Fruit fly (Drosophila melanogaster) whole organism, embryonic: ENCODE measurements around the gene scpr-C.

ENCODE experiments used
- B-H2 ChIP-seq: fragments of 200-800 bp; sonication (Bioruptor generic); optimal IDR thresholded peaks from 2 replicates; lab custom pipeline; 2018; ENCODE audit warnings: missing biosample characterization, mild to moderate bottlenecking, missing genetic modification characterization
- C15 ChIP-seq: fragments of 200-800 bp; sonication (Bioruptor generic); IDR thresholded peaks from 3 replicates; pipeline ENCODE4 v1.3.6; 2022; ENCODE audit warnings: missing biosample characterization, missing genetic modification characterization
- CG10267 ChIP-seq: fragments of 200-800 bp; sonication (Bioruptor generic); optimal IDR thresholded peaks from 2 replicates; lab custom pipeline; 2018; ENCODE audit warnings: missing biosample characterization, mild to moderate bottlenecking, missing genetic modification characterization, moderate library complexity
- CG10431 ChIP-seq: fragments of 200-800 bp; sonication (Bioruptor generic); optimal IDR thresholded peaks from 3 replicates; lab custom pipeline; 2018; ENCODE audit warnings: missing biosample characterization, mild to moderate bottlenecking, missing genetic modification characterization
- CG11247 ChIP-seq: fragments of 200-800 bp; sonication (Bioruptor generic); IDR thresholded peaks from 2 replicates; pipeline ENCODE4 v1.3.6; 2022; ENCODE audit warnings: missing biosample characterization, missing genetic modification characterization
- CG12769 ChIP-seq: fragments of 200-800 bp; sonication (Bioruptor generic); optimal IDR thresholded peaks from 2 replicates; lab custom pipeline; 2019; ENCODE audit warnings: missing biosample characterization, mild to moderate bottlenecking, missing genetic modification characterization, moderate library complexity
- CG13296 ChIP-seq: fragments of 200-800 bp; sonication (Bioruptor generic); optimal IDR thresholded peaks from 3 replicates; lab custom pipeline; 2018; ENCODE audit warnings: missing biosample characterization, mild to moderate bottlenecking, missing genetic modification characterization
- CG14014 ChIP-seq: fragments of 200-800 bp; sonication (Bioruptor generic); IDR thresholded peaks from 2 replicates; pipeline ENCODE4 v1.3.6; 2022; ENCODE audit warnings: missing biosample characterization, missing genetic modification characterization
- CG15479 ChIP-seq: fragments of 200-800 bp; sonication (Bioruptor generic); optimal IDR thresholded peaks from 3 replicates; lab custom pipeline; 2019; ENCODE audit warnings: missing biosample characterization, mild to moderate bottlenecking, missing genetic modification characterization, moderate library complexity
- CG17359 ChIP-seq: fragments of 200-800 bp; sonication (Bioruptor generic); optimal IDR thresholded peaks from 3 replicates; lab custom pipeline; 2018; ENCODE audit warnings: missing biosample characterization, mild to moderate bottlenecking, missing genetic modification characterization, moderate library complexity
- CG18476 ChIP-seq: fragments of 200-800 bp; sonication (Bioruptor generic); optimal IDR thresholded peaks from 2 replicates; lab custom pipeline; 2016; ENCODE audit warnings: missing biosample characterization, mild to moderate bottlenecking, missing genetic modification characterization
- CG2129 ChIP-seq: fragments of 200-800 bp; sonication (Bioruptor generic); IDR thresholded peaks from 2 replicates; pipeline ENCODE4 v1.3.6; 2022; ENCODE audit warnings: missing biosample characterization, missing genetic modification characterization; ENCODE audit not compliant: partially characterized antibody
- CG2875 ChIP-seq: fragments of 200-800 bp; sonication (Bioruptor generic); optimal IDR thresholded peaks from 2 replicates; lab custom pipeline; 2017; ENCODE audit warnings: missing biosample characterization, mild to moderate bottlenecking, missing genetic modification characterization, missing genetic modification reagents
- CG3065 ChIP-seq: fragments of 200-800 bp; sonication (Bioruptor generic); optimal IDR thresholded peaks from 2 replicates; lab custom pipeline; 2016; ENCODE audit warnings: missing biosample characterization, missing genetic modification characterization
- CG32772 ChIP-seq: fragments of 200-800 bp; sonication (Bioruptor generic); IDR thresholded peaks from 2 replicates; pipeline ENCODE4 v1.3.6; 2022; ENCODE audit warnings: missing biosample characterization, missing genetic modification characterization
- CG6683 ChIP-seq: fragments of 200-800 bp; sonication (Bioruptor generic); optimal IDR thresholded peaks from 2 replicates; lab custom pipeline; 2017; ENCODE audit warnings: missing biosample characterization, mild to moderate bottlenecking, missing genetic modification characterization, missing genetic modification reagents
- CG6854 ChIP-seq: fragments of 200-800 bp; sonication (Bioruptor generic); optimal IDR thresholded peaks from 3 replicates; lab custom pipeline; 2017; ENCODE audit warnings: missing biosample characterization, mild to moderate bottlenecking, missing genetic modification characterization
- CG7556 ChIP-seq: fragments of 200-800 bp; sonication (Bioruptor generic); optimal IDR thresholded peaks from 2 replicates; lab custom pipeline; 2017; ENCODE audit warnings: missing biosample characterization, mild to moderate bottlenecking, missing genetic modification characterization
- CG7745 ChIP-seq: fragments of 200-800 bp; sonication (Bioruptor generic); optimal IDR thresholded peaks from 2 replicates; lab custom pipeline; 2018; ENCODE audit warnings: missing biosample characterization, mild to moderate bottlenecking, missing genetic modification characterization, moderate library complexity
- CG7928 ChIP-seq: fragments of 200-800 bp; sonication (Bioruptor generic); optimal IDR thresholded peaks from 2 replicates; lab custom pipeline; 2017; ENCODE audit warnings: missing biosample characterization, mild to moderate bottlenecking, missing genetic modification characterization
- CG8388 ChIP-seq: fragments of 200-800 bp; sonication (Bioruptor generic); optimal IDR thresholded peaks from 2 replicates; lab custom pipeline; 2019; ENCODE audit warnings: missing biosample characterization, mild to moderate bottlenecking, missing genetic modification characterization, moderate library complexity
- CTCF ChIP-seq: fragments of 200-800 bp; sonication (Bioruptor generic); optimal IDR thresholded peaks from 2 replicates; lab custom pipeline; 2017; ENCODE audit warnings: missing biosample characterization, mild to moderate bottlenecking, missing genetic modification characterization, moderate library complexity
- Hr51 ChIP-seq, 2 experiments: fragments of 200-800 bp; sonication (Bioruptor generic); optimal IDR thresholded peaks; 2 replicates in 1 of 2; 3 replicates in 1 of 2; lab custom pipeline; 2016 to 2018; ENCODE audit warnings: missing biosample characterization in 2 of 2, missing genetic modification characterization in 2 of 2, mild to moderate bottlenecking in 1 of 2, moderate library complexity in 1 of 2
- MTF-1 ChIP-seq: fragments of 200-800 bp; sonication (Bioruptor generic); optimal IDR thresholded peaks from 2 replicates; lab custom pipeline; 2018; ENCODE audit warnings: missing biosample characterization, mild to moderate bottlenecking, missing genetic modification characterization, borderline replicate concordance
- Spps ChIP-seq: fragments of 200-800 bp; sonication (Bioruptor generic); optimal IDR thresholded peaks from 2 replicates; lab custom pipeline; 2018; ENCODE audit warnings: missing biosample characterization, mild to moderate bottlenecking, missing genetic modification characterization
- amos ChIP-seq: fragments of 200-800 bp; sonication (Bioruptor generic); IDR thresholded peaks from 2 replicates; pipeline ENCODE4 v1.3.6; 2022; ENCODE audit warnings: missing biosample characterization, missing genetic modification characterization; ENCODE audit not compliant: partially characterized antibody
- ara ChIP-seq: fragments of 200-800 bp; sonication (Bioruptor generic); IDR thresholded peaks from 2 replicates; pipeline ENCODE4 v1.3.6; 2022; ENCODE audit warnings: missing biosample characterization, missing genetic modification characterization
- ato ChIP-seq: fragments of 200-800 bp; sonication (Bioruptor generic); IDR thresholded peaks from 2 replicates; pipeline ENCODE4 v1.3.6; 2022; ENCODE audit warnings: missing biosample characterization, missing genetic modification characterization; ENCODE audit not compliant: partially characterized antibody
- chn ChIP-seq: fragments of 200-800 bp; sonication (Bioruptor generic); optimal IDR thresholded peaks from 2 replicates; lab custom pipeline; 2016; ENCODE audit warnings: missing biosample characterization, missing genetic modification characterization
- fd3F ChIP-seq: fragments of 200-800 bp; sonication (Bioruptor generic); optimal IDR thresholded peaks from 2 replicates; lab custom pipeline; 2018; ENCODE audit warnings: missing biosample characterization, mild to moderate bottlenecking, missing genetic modification characterization, moderate library complexity
- gcm ChIP-seq: fragments of 200-800 bp; sonication (Bioruptor generic); optimal IDR thresholded peaks from 2 replicates; lab custom pipeline; 2019; ENCODE audit warnings: missing biosample characterization, mild to moderate bottlenecking, missing genetic modification characterization, moderate library complexity
- gt ChIP-seq: fragments of 200-800 bp; sonication (Bioruptor generic); IDR thresholded peaks from 2 replicates; pipeline ENCODE4 v1.3.6; 2022; ENCODE audit warnings: missing biosample characterization, missing genetic modification characterization
- h ChIP-seq: fragments of >200 bp; optimal IDR thresholded peaks from 2 replicates; lab custom pipeline; 2017
- hb ChIP-seq: fragments of 200-800 bp; sonication (Bioruptor generic); IDR thresholded peaks from 3 replicates; pipeline ENCODE4 v1.3.6; 2022; ENCODE audit warnings: missing biosample characterization, missing genetic modification characterization; ENCODE audit not compliant: partially characterized antibody
- hkb ChIP-seq, 2 experiments: fragments of 200-800 bp in 1 of 2; fragments of >200 bp in 1 of 2; sonication (Bioruptor generic) in 1 of 2; IDR thresholded peaks in 1 of 2; optimal IDR thresholded peaks in 1 of 2; 2 replicates each; pipeline versions ENCODE4 v1.3.6 to Lab custom; 2017 to 2022; ENCODE audit warnings: missing biosample characterization in 1 of 2, missing genetic modification characterization in 1 of 2
- jigr1 ChIP-seq: fragments of 200-800 bp; sonication (Bioruptor generic); IDR thresholded peaks from 3 replicates; pipeline ENCODE4 v1.3.6; 2022; ENCODE audit warnings: missing biosample characterization, missing genetic modification characterization
- kay ChIP-seq: fragments of 200-800 bp; sonication (Bioruptor generic); optimal IDR thresholded peaks from 2 replicates; lab custom pipeline; 2016; ENCODE audit warnings: missing biosample characterization, missing genetic modification characterization
- mld ChIP-seq: fragments of 200-800 bp; sonication (Bioruptor generic); IDR thresholded peaks from 3 replicates; pipeline ENCODE4 v1.3.6; 2022; ENCODE audit warnings: missing biosample characterization, missing genetic modification characterization; ENCODE audit not compliant: partially characterized antibody
- nom ChIP-seq: fragments of 200-800 bp; sonication (Bioruptor generic); optimal IDR thresholded peaks from 2 replicates; lab custom pipeline; 2017; ENCODE audit warnings: missing biosample characterization, missing genetic modification characterization, mild to moderate bottlenecking, moderate library complexity, missing genetic modification reagents
- oc ChIP-seq: fragments of 200-800 bp; sonication (Bioruptor generic); optimal IDR thresholded peaks from 2 replicates; lab custom pipeline; 2018; ENCODE audit warnings: missing biosample characterization, mild to moderate bottlenecking, missing genetic modification characterization, moderate library complexity
- otp ChIP-seq: fragments of 200-800 bp; sonication (Bioruptor generic); IDR thresholded peaks from 3 replicates; pipeline ENCODE4, ENCODE4 v1.3.6; 2022; ENCODE audit warnings: missing biosample characterization, missing genetic modification characterization
- pho ChIP-seq: fragments of 200-800 bp; sonication (Bioruptor generic); optimal IDR thresholded peaks from 2 replicates; lab custom pipeline; 2016; ENCODE audit warnings: missing biosample characterization, missing genetic modification characterization
- pnt ChIP-seq: fragments of 200-800 bp; sonication (Bioruptor generic); optimal IDR thresholded peaks from 3 replicates; lab custom pipeline; 2016; ENCODE audit warnings: missing biosample characterization, missing genetic modification characterization
- psq ChIP-seq: fragments of 200-800 bp; sonication (Bioruptor generic); optimal IDR thresholded peaks from 2 replicates; lab custom pipeline; 2017; ENCODE audit warnings: missing biosample characterization, missing genetic modification characterization
- ranshi ChIP-seq: fragments of 200-800 bp; sonication (Bioruptor generic); IDR thresholded peaks from 2 replicates; pipeline ENCODE4 v1.3.6; 2022; ENCODE audit warnings: missing biosample characterization, missing genetic modification characterization
- row ChIP-seq: fragments of 200-800 bp; sonication (Bioruptor generic); IDR thresholded peaks from 3 replicates; pipeline ENCODE4 v1.3.6; 2022; ENCODE audit warnings: missing biosample characterization, missing genetic modification characterization
- trem ChIP-seq: fragments of 200-800 bp; optimal IDR thresholded peaks from 3 replicates; lab custom pipeline; 2019; ENCODE audit warnings: missing biosample characterization, mild to moderate bottlenecking, missing genetic modification characterization, moderate library complexity
- wek ChIP-seq: fragments of 200-800 bp; sonication (Bioruptor generic); optimal IDR thresholded peaks from 3 replicates; lab custom pipeline; 2018; ENCODE audit warnings: missing biosample characterization, mild to moderate bottlenecking, missing genetic modification characterization, moderate library complexity
- zfh2 ChIP-seq: fragments of 200-800 bp; sonication (Bioruptor generic); optimal IDR thresholded peaks from 2 replicates; lab custom pipeline; 2016; ENCODE audit warnings: missing biosample characterization, missing genetic modification characterization

The scpr-C gene

dm6 chr3R:11243951-11244660 lies 18.8 kb downstream of the scpr-C start, which contains the start of the genes CG17734 and CG5214 (continued):
- TF ChIP-seq zfh2 (GFP tag; lab: Kevin White, UChicago), result no peak
- 0 out of 2 replicates have a peak, but pooled peaks have one; percentile 5 for TF ChIP-seq ranshi (GFP tag; lab: Robert Waterston, UW)
- no peak for TF ChIP-seq Spps
- TF ChIP-seq CG6683 (GFP tag; lab: Kevin White, UChicago), result no peak
- no peak for TF ChIP-seq CG18476 (GFP tag; lab: Kevin White, UChicago)
- TF ChIP-seq kay (GFP tag; lab: Kevin White, UChicago), result peak; percentile 21
- TF ChIP-seq CG15479 (GFP tag; lab: Kevin White, UChicago), result no peak
- TF ChIP-seq ara (GFP tag; lab: Robert Waterston, UW), result no peak
- no peak for TF ChIP-seq CG6854 (GFP tag; lab: Kevin White, UChicago)
- TF ChIP-seq ato (GFP tag; lab: Robert Waterston, UW), result no peak
- TF ChIP-seq CG7928 (GFP tag; lab: Kevin White, UChicago), result no peak
- TF ChIP-seq CG10267 (tag; lab: Kevin White, UChicago), result peak; percentile 32
- no peak for TF ChIP-seq nom
- no peak for TF ChIP-seq gcm (GFP tag; lab: Kevin White, UChicago)
- no peak for TF ChIP-seq CG2129 (GFP tag; lab: Robert Waterston, UW)
- TF ChIP-seq oc (tag; lab: Kevin White, UChicago), result no peak
- no peak for TF ChIP-seq CG17359
- no peak for TF ChIP-seq CG3065 (GFP tag; lab: Kevin White, UChicago)
- peak; percentile 67; the same call in 1 of the 2 replicates for TF ChIP-seq amos (GFP tag; lab: Robert Waterston, UW)
- no peak for TF ChIP-seq MTF-1 (GFP tag; lab: Kevin White, UChicago)
- no peak for TF ChIP-seq CG7745 (tag; lab: Kevin White, UChicago)
- no peak for TF ChIP-seq CG12769 (tag; lab: Kevin White, UChicago)
- TF ChIP-seq Hr51 (GFP tag; optimal IDR thresholded peaks at IDR 0.05; lab: Kevin White, UChicago), result no peak
- no peak for TF ChIP-seq CG8388 (GFP tag; lab: Kevin White, UChicago)
- TF ChIP-seq trem (tag; lab: Kevin White, UChicago), result no peak
- TF ChIP-seq CG10431, result no peak
- no peak for TF ChIP-seq jigr1 (GFP tag; lab: Robert Waterston, UW)
- no peak for TF ChIP-seq chn (GFP tag; lab: Kevin White, UChicago)
- TF ChIP-seq mld (GFP tag; lab: Robert Waterston, UW), result no peak
- peak; percentile 96 for TF ChIP-seq CTCF (GFP tag; lab: Kevin White, UChicago)
- peak; percentile 78 for TF ChIP-seq hkb (optimal IDR thresholded peaks at IDR 0.05; lab: Kevin White, UChicago)
- TF ChIP-seq hkb (GFP tag; IDR thresholded peaks at IDR 0.05; lab: Robert Waterston, UW), result no peak
- no peak for TF ChIP-seq psq (GFP tag; lab: Kevin White, UChicago)
- TF ChIP-seq CG2875 (GFP tag; lab: Kevin White, UChicago), result no peak
- no peak for TF ChIP-seq CG32772 (GFP tag; lab: Robert Waterston, UW)
- peak; percentile 29 for TF ChIP-seq pho (GFP tag; lab: Kevin White, UChicago)
- no peak for TF ChIP-seq CG11247
- no peak for TF ChIP-seq CG7556 (GFP tag; lab: Kevin White, UChicago)
- TF ChIP-seq h, result no peak
- TF ChIP-seq gt (GFP tag; lab: Robert Waterston, UW), result no peak
- no peak for TF ChIP-seq C15
- no peak for TF ChIP-seq CG13296 (GFP tag; lab: Kevin White, UChicago)
- no peak for TF ChIP-seq fd3F
- no peak for TF ChIP-seq B-H2
- no peak for TF ChIP-seq pnt (GFP tag; lab: Kevin White, UChicago)
- TF ChIP-seq otp, result no peak
- TF ChIP-seq wek, result no peak
- no peak for TF ChIP-seq CG14014 (GFP tag; lab: Robert Waterston, UW)
- peak; percentile 30; the same call in 1 of the 3 replicates for TF ChIP-seq hb (GFP tag; lab: Robert Waterston, UW)
- no peak for TF ChIP-seq row (GFP tag; lab: Robert Waterston, UW)
